Worm (Caenorhabditis elegans): ENCODE measurements around the gene mdt-27.

mdt-27 gene

ce11 chrV:9220444-9220843 lies 7.0 kb upstream of the mdt-27 start (continued):
- TF ChIP-seq sox-4 (tag; optimal IDR thresholded peaks at IDR 0.05) (no peak), fkh-4 (tag; optimal IDR thresholded peaks at IDR 0.05; ENCODE audit: borderline replicate concordance) (no peak), isw-1 (GFP tag; IDR thresholded peaks at IDR 0.05) (peak; percentile 46; the same call in 1 of the 2 replicates), ets-5 (GFP tag; IDR thresholded peaks at IDR 0.05) (no peak), grh-1 (GFP tag; IDR thresholded peaks at IDR 0.05) (no peak)

ce11 chrV:9219390-9219733 lies 5.9 kb upstream of the mdt-27 start:
- no peak for TF ChIP-seq aly-2 (tag; optimal IDR thresholded peaks at IDR 0.05)
- no peak for TF ChIP-seq efl-1 (optimal IDR thresholded peaks at IDR 0.05)
- peak in 1 of 2 experiments; percentile 90 for TF ChIP-seq efl-1 (GFP tag; optimal IDR thresholded peaks at IDR 0.05 in 1 of 2)

- no peak for TF ChIP-seq alr-1 (tag; optimal IDR thresholded peaks at IDR 0.05; ENCODE audit: borderline replicate concordance)
- no peak for TF ChIP-seq rnt-1 (tag; optimal IDR thresholded peaks at IDR 0.05)
- TF ChIP-seq unc-30 (tag; optimal IDR thresholded peaks at IDR 0.05) = no peak
- peak in 1 of 3 experiments; percentile 27 for TF ChIP-seq dpl-1 (GFP tag; optimal IDR thresholded peaks at IDR 0.05)
- no peak for TF ChIP-seq elt-3 (tag; optimal IDR thresholded peaks at IDR 0.05)
- no peak for TF ChIP-seq C04F5.9 (tag; optimal IDR thresholded peaks at IDR 0.05)
- TF ChIP-seq pqm-1 (tag; optimal IDR thresholded peaks at IDR 0.05) = no peak
- no peak for TF ChIP-seq C16A3.4 (tag; optimal IDR thresholded peaks at IDR 0.05)
- no peak for TF ChIP-seq ama-1 (optimal IDR thresholded peaks at IDR 0.05)
- no peak for TF ChIP-seq zag-1 (tag; optimal IDR thresholded peaks at IDR 0.05)
- TF ChIP-seq nhr-237 (tag; optimal IDR thresholded peaks at IDR 0.05) = no peak
- no peak for TF ChIP-seq lin-39 (tag; optimal IDR thresholded peaks at IDR 0.05)
- peak; percentile 8 for TF ChIP-seq snu-23 (GFP tag; optimal IDR thresholded peaks at IDR 0.05)
- TF ChIP-seq efl-1 (optimal IDR thresholded peaks at IDR 0.05) = no peak
- TF ChIP-seq efl-1 (GFP tag; optimal IDR thresholded peaks at IDR 0.05 in 1 of 2) = no peak
- TF ChIP-seq nhr-47 (tag; optimal IDR thresholded peaks at IDR 0.05) = peak; percentile 14
- TF ChIP-seq nhr-76 (tag; optimal IDR thresholded peaks at IDR 0.05) = no peak
- no peak for TF ChIP-seq unc-62 (GFP tag; optimal IDR thresholded peaks at IDR 0.05)
- TF ChIP-seq ztf-4 (tag; optimal IDR thresholded peaks at IDR 0.05) = no peak
- TF ChIP-seq ztf-11 (tag; optimal IDR thresholded peaks at IDR 0.05) = no peak
- no peak for TF ChIP-seq ceh-88 (GFP tag; IDR thresholded peaks at IDR 0.05)
- TF ChIP-seq fkh-8 (tag; optimal IDR thresholded peaks at IDR 0.05) = peak; percentile 23
- peak; percentile 86 for TF ChIP-seq lin-14 (GFP tag; optimal IDR thresholded peaks at IDR 0.05)
- TF ChIP-seq Y116A8C.19 (tag; optimal IDR thresholded peaks at IDR 0.05; ENCODE audit: borderline replicate concordance) = no peak
- TF ChIP-seq lin-35 (GFP tag; optimal IDR thresholded peaks at IDR 0.05) = peak in 1 of 2 experiments; percentile 17
- no peak for TF ChIP-seq mdl-1 (tag; optimal IDR thresholded peaks at IDR 0.05)
- TF ChIP-seq zip-4 (GFP tag; optimal IDR thresholded peaks at IDR 0.05) = no peak
- TF ChIP-seq sptf-1 (tag; optimal IDR thresholded peaks at IDR 0.05) = no peak
- peak; percentile 22 for TF ChIP-seq skn-1 (tag; optimal IDR thresholded peaks at IDR 0.05)
- peak; percentile 35 for TF ChIP-seq fkh-10 (GFP tag; optimal IDR thresholded peaks at IDR 0.05)
- no peak for TF ChIP-seq nhr-28 (tag; optimal IDR thresholded peaks at IDR 0.05)
- TF ChIP-seq isw-1 (GFP tag; IDR thresholded peaks at IDR 0.05) = no peak; the same call in 1 of the 2 replicates
- peak; percentile 23 for TF ChIP-seq unc-86 (tag; optimal IDR thresholded peaks at IDR 0.05)
- peak; percentile 29 for TF ChIP-seq nhr-71 (tag; optimal IDR thresholded peaks at IDR 0.05)
- TF ChIP-seq hpl-2 (GFP tag; optimal IDR thresholded peaks at IDR 0.05) = no peak
- no peak for TF ChIP-seq vab-15 (tag; optimal IDR thresholded peaks at IDR 0.05)
- TF ChIP-seq fos-1 (tag; optimal IDR thresholded peaks at IDR 0.05) = no peak
- no peak for TF ChIP-seq nhr-12 (tag; optimal IDR thresholded peaks at IDR 0.05)
- TF ChIP-seq tbx-2 (tag; optimal IDR thresholded peaks at IDR 0.05) = no peak
- no peak for TF ChIP-seq unc-98 (GFP tag; IDR thresholded peaks at IDR 0.05)
- peak; percentile 45; the same call in 1 of the 2 replicates for TF ChIP-seq mab-9 (GFP tag; IDR thresholded peaks at IDR 0.05)
- no peak for TF ChIP-seq aly-2 (tag; optimal IDR thresholded peaks at IDR 0.05)
- TF ChIP-seq nhr-84 (tag; optimal IDR thresholded peaks at IDR 0.05) = no peak
- no peak for TF ChIP-seq irx-1 (tag; optimal IDR thresholded peaks at IDR 0.05)
- TF ChIP-seq lin-13 (GFP tag; optimal IDR thresholded peaks at IDR 0.05) = no peak
Observed at ce11 chrV:9218655-9219389, 5.4 kb upstream of the mdt-27 start.
